Comparison of ENCODE assay signal across 2 worm cellular contexts in genomic region chrIII:12318794-12319193, ce11.
A peak's percentile ranks its signal among the peaks of the same experiment; 100 is the strongest.
TF ChIP-seq lines count a peak whose summit lies in the region.

TSS of gene Y75B8A.28 (plus strand) at chrIII:12319089.

TF ChIP-seq in whole organism, L2 larva, 48 proteins besides CTCF, POLR2A, EP300 and RAD21 (continued from another document):
- TF ChIP-seq aly-2 (tag; optimal IDR thresholded peaks at IDR 0.05; lab: Kevin White, UChicago) (no peak), F13H6.1 (tag; optimal IDR thresholded peaks at IDR 0.05; lab: Kevin White, UChicago) (peak; percentile 6), ama-1 (optimal IDR thresholded peaks at IDR 0.05; lab: Kevin White, UChicago) (no peak), Y55F3AM.14 (GFP tag; optimal IDR thresholded peaks at IDR 0.05; lab: Kevin White, UChicago) (no peak), sma-3 (GFP tag; optimal IDR thresholded peaks at IDR 0.05; lab: Kevin White, UChicago) (no peak), ztf-11 (tag; optimal IDR thresholded peaks at IDR 0.05; lab: Kevin White, UChicago) (no peak), nhr-25 (tag; optimal IDR thresholded peaks at IDR 0.05; lab: Kevin White, UChicago) (no peak), skn-1 (tag; optimal IDR thresholded peaks at IDR 0.05; lab: Kevin White, UChicago) (peak; percentile 20)
TF ChIP-seq in whole organism, L2 larva: peak in this region for 5.

TF ChIP-seq in whole organism, L4 larva, 104 proteins besides CTCF, POLR2A, EP300 and RAD21 (continued from another document):
- peak; percentile 13 for TF ChIP-seq mes-2 (tag; optimal IDR thresholded peaks at IDR 0.05; lab: Kevin White, UChicago; ENCODE audit: poor library complexity, severe bottlenecking)
- TF ChIP-seq dmd-6 (GFP tag; IDR thresholded peaks at IDR 0.05; lab: Robert Waterston, UW): peak; percentile 88
- no peak for TF ChIP-seq F37D6.2 (tag; optimal IDR thresholded peaks at IDR 0.05; lab: Kevin White, UChicago)
- no peak for TF ChIP-seq F26F4.8 (GFP tag; conservative IDR thresholded peaks at IDR 0.05; lab: Robert Waterston, UW)
- no peak for TF ChIP-seq hmg-1.1 (GFP tag; IDR thresholded peaks at IDR 0.05; lab: Robert Waterston, UW)
- TF ChIP-seq snpc-1.2 (GFP tag; IDR thresholded peaks at IDR 0.05; lab: Robert Waterston, UW): no peak
- TF ChIP-seq mxl-3 (GFP tag; optimal IDR thresholded peaks at IDR 0.05; lab: Kevin White, UChicago): no peak
- TF ChIP-seq D1046.2 (GFP tag; IDR thresholded peaks at IDR 0.05; lab: Robert Waterston, UW): no peak
- TF ChIP-seq gei-8 (GFP tag; optimal IDR thresholded peaks at IDR 0.05; lab: Kevin White, UChicago): no peak
- TF ChIP-seq daf-16 (GFP tag; optimal IDR thresholded peaks at IDR 0.05; lab: Kevin White, UChicago): no peak
- peak; percentile 77 for TF ChIP-seq daf-16 (tag; optimal IDR thresholded peaks at IDR 0.05; lab: Kevin White, UChicago)
- TF ChIP-seq ces-1 (GFP tag; optimal IDR thresholded peaks at IDR 0.05; lab: Kevin White, UChicago): no peak
- no peak for TF ChIP-seq attf-4 (tag; optimal IDR thresholded peaks at IDR 0.05; lab: Kevin White, UChicago)
- TF ChIP-seq nhr-77 (tag; optimal IDR thresholded peaks at IDR 0.05; lab: Kevin White, UChicago): peak; percentile 47
- no peak for TF ChIP-seq lim-7 (GFP tag; IDR thresholded peaks at IDR 0.05; lab: Robert Waterston, UW)
- no peak for TF ChIP-seq daf-8 (GFP tag; IDR thresholded peaks at IDR 0.05; lab: Robert Waterston, UW)
- TF ChIP-seq dmd-9 (GFP tag; IDR thresholded peaks at IDR 0.05; lab: Robert Waterston, UW): no peak
- no peak for TF ChIP-seq daf-19 (GFP tag; conservative IDR thresholded peaks at IDR 0.05; lab: Robert Waterston, UW)
- TF ChIP-seq pqm-1 (tag; optimal IDR thresholded peaks at IDR 0.05; lab: Kevin White, UChicago): peak; percentile 94
- TF ChIP-seq nhr-102 (tag; optimal IDR thresholded peaks at IDR 0.05; lab: Kevin White, UChicago): peak; percentile 6
- TF ChIP-seq snpc-4 (tag; optimal IDR thresholded peaks at IDR 0.05; lab: Kevin White, UChicago): no peak
- TF ChIP-seq php-3 (GFP tag; IDR thresholded peaks at IDR 0.05; lab: Robert Waterston, UW): 0 out of 2 replicates have a peak, but pooled peaks have one; percentile 24
- no peak for TF ChIP-seq ceh-32 (tag; optimal IDR thresholded peaks at IDR 0.05; lab: Kevin White, UChicago; ENCODE audit: poor library complexity)
- TF ChIP-seq jun-1 (tag; optimal IDR thresholded peaks at IDR 0.05; lab: Kevin White, UChicago): peak; percentile 37
- no peak for TF ChIP-seq ZK337.2 (GFP tag; IDR thresholded peaks at IDR 0.05; lab: Robert Waterston, UW)
- no peak for TF ChIP-seq Y105C5A.15 (GFP tag; IDR thresholded peaks at IDR 0.05; lab: Robert Waterston, UW)
- TF ChIP-seq hlh-11 (tag; optimal IDR thresholded peaks at IDR 0.05; lab: Kevin White, UChicago): peak; percentile 78
- no peak for TF ChIP-seq zfp-2 (tag; optimal IDR thresholded peaks at IDR 0.05; lab: Kevin White, UChicago)
- no peak for TF ChIP-seq Y75B8A.6 (GFP tag; IDR thresholded peaks at IDR 0.05; lab: Robert Waterston, UW)
- peak; percentile 27 for TF ChIP-seq nhr-6 (tag; optimal IDR thresholded peaks at IDR 0.05; lab: Kevin White, UChicago)
- no peak for TF ChIP-seq nhr-76 (tag; optimal IDR thresholded peaks at IDR 0.05; lab: Kevin White, UChicago)
- no peak for TF ChIP-seq R02D3.7 (tag; optimal IDR thresholded peaks at IDR 0.05; lab: Kevin White, UChicago)
